Fruit fly (Drosophila melanogaster) whole organism, embryonic: ENCODE measurements around the gene CG13250.
A peak's percentile ranks its signal among the peaks of the same experiment; 100 is the strongest.

ENCODE experiments used
- ATbp ChIP-seq: fragments of 200-800 bp; sonication (Bioruptor generic); optimal IDR thresholded peaks from 2 replicates; lab custom pipeline; 2017; ENCODE audit warnings: missing biosample characterization, mild to moderate bottlenecking, missing genetic modification characterization, missing genetic modification reagents
- Aef1 ChIP-seq: fragments of 200-800 bp; sonication (Bioruptor generic); IDR thresholded peaks from 3 replicates; pipeline ENCODE4 v1.3.6; 2022; ENCODE audit warnings: missing biosample characterization, missing genetic modification characterization
- Awh ChIP-seq: fragments of 200-800 bp; sonication (Bioruptor generic); IDR thresholded peaks from 2 replicates; pipeline ENCODE4, ENCODE4 v1.3.6; 2022; ENCODE audit warnings: missing biosample characterization, missing genetic modification characterization
- B-H1 ChIP-seq: fragments of 200-800 bp; sonication (Bioruptor generic); IDR thresholded peaks from 3 replicates; pipeline ENCODE4 v1.3.6; 2022; ENCODE audit warnings: missing biosample characterization, missing genetic modification characterization
- Bdp1 ChIP-seq: fragments of 200-800 bp; sonication (Bioruptor generic); optimal IDR thresholded peaks from 3 replicates; lab custom pipeline; 2016; ENCODE audit warnings: missing biosample characterization, missing genetic modification characterization
- Bgb ChIP-seq: fragments of 200-800 bp; sonication (Bioruptor generic); IDR thresholded peaks from 2 replicates; pipeline ENCODE4 v1.3.6; 2022; ENCODE audit warnings: missing biosample characterization, missing genetic modification characterization; ENCODE audit not compliant: partially characterized antibody
- CG10654 ChIP-seq: fragments of 200-800 bp; sonication (Bioruptor generic); optimal IDR thresholded peaks from 2 replicates; lab custom pipeline; 2016; ENCODE audit warnings: missing biosample characterization, missing genetic modification characterization
- CG11085 ChIP-seq: fragments of 200-800 bp; sonication (Bioruptor generic); IDR thresholded peaks from 2 replicates; pipeline ENCODE4 v1.3.6; 2022; ENCODE audit warnings: missing biosample characterization, missing genetic modification characterization
- CG12299 ChIP-seq: fragments of 200-800 bp; sonication (Bioruptor generic); optimal IDR thresholded peaks from 2 replicates; lab custom pipeline; 2018; ENCODE audit warnings: missing biosample characterization, mild to moderate bottlenecking, missing genetic modification characterization
- CG12659 ChIP-seq: fragments of 200-800 bp; sonication (Bioruptor generic); optimal IDR thresholded peaks from 3 replicates; lab custom pipeline; 2017; ENCODE audit warnings: mild to moderate bottlenecking, missing biosample characterization, missing genetic modification reagents, missing genetic modification characterization
- CG13123 ChIP-seq: fragments of 200-800 bp; sonication (Bioruptor generic); optimal IDR thresholded peaks from 2 replicates; lab custom pipeline; 2016; ENCODE audit warnings: missing biosample characterization, missing genetic modification characterization
- CG13775 ChIP-seq: fragments of 200-800 bp; sonication (Bioruptor generic); optimal IDR thresholded peaks from 3 replicates; lab custom pipeline; 2017; ENCODE audit warnings: missing biosample characterization, mild to moderate bottlenecking, missing genetic modification characterization
- CG13894 ChIP-seq: fragments of 200-800 bp; sonication (Bioruptor generic); optimal IDR thresholded peaks from 3 replicates; lab custom pipeline; 2018; ENCODE audit warnings: missing biosample characterization, mild to moderate bottlenecking, missing genetic modification characterization, moderate library complexity
- CG17328 ChIP-seq: fragments of 200-800 bp; sonication (Bioruptor generic); IDR thresholded peaks from 2 replicates; pipeline ENCODE4 v1.3.6; 2022; ENCODE audit warnings: missing biosample characterization, missing genetic modification characterization
- CG17385 ChIP-seq: fragments of 200-800 bp; sonication (Bioruptor generic); optimal IDR thresholded peaks from 3 replicates; lab custom pipeline; 2018; ENCODE audit warnings: missing biosample characterization, mild to moderate bottlenecking, missing genetic modification characterization
- CG18476 ChIP-seq: fragments of 200-800 bp; sonication (Bioruptor generic); optimal IDR thresholded peaks from 2 replicates; lab custom pipeline; 2016; ENCODE audit warnings: missing biosample characterization, mild to moderate bottlenecking, missing genetic modification characterization
- CG18599 ChIP-seq: fragments of 200-800 bp; sonication (Bioruptor generic); optimal IDR thresholded peaks from 3 replicates; lab custom pipeline; 2017; ENCODE audit warnings: missing biosample characterization, missing genetic modification characterization, mild to moderate bottlenecking, moderate library complexity, missing genetic modification reagents
- CG2116 ChIP-seq: fragments of 200-800 bp; sonication (Bioruptor generic); optimal IDR thresholded peaks from 3 replicates; lab custom pipeline; 2018; ENCODE audit warnings: missing biosample characterization, mild to moderate bottlenecking, missing genetic modification characterization
- CG31365 ChIP-seq: fragments of 200-800 bp; sonication (Bioruptor generic); optimal IDR thresholded peaks from 2 replicates; lab custom pipeline; 2018; ENCODE audit warnings: missing biosample characterization, mild to moderate bottlenecking, missing genetic modification characterization
- CG31441 ChIP-seq: fragments of 200-800 bp; sonication (Bioruptor generic); IDR thresholded peaks from 2 replicates; pipeline ENCODE4 v1.3.6; 2022; ENCODE audit warnings: missing biosample characterization, missing genetic modification characterization
- CG32767 ChIP-seq: fragments of 200-800 bp; sonication (Bioruptor generic); IDR thresholded peaks from 2 replicates; pipeline ENCODE4 v1.3.6; 2022; ENCODE audit warnings: missing biosample characterization, missing genetic modification characterization
- CG32772 ChIP-seq: fragments of 200-800 bp; sonication (Bioruptor generic); IDR thresholded peaks from 2 replicates; pipeline ENCODE4 v1.3.6; 2022; ENCODE audit warnings: missing biosample characterization, missing genetic modification characterization
- CG33213 ChIP-seq: fragments of 200-800 bp; sonication (Bioruptor generic); optimal IDR thresholded peaks from 3 replicates; lab custom pipeline; 2016; ENCODE audit warnings: missing biosample characterization, missing genetic modification characterization
- CG7271 ChIP-seq: fragments of 200-800 bp; sonication (Bioruptor generic); optimal IDR thresholded peaks from 2 replicates; lab custom pipeline; 2018; ENCODE audit warnings: missing biosample characterization, mild to moderate bottlenecking, missing genetic modification characterization, moderate library complexity
- CG8359 ChIP-seq: fragments of 200-800 bp; sonication (Bioruptor generic); optimal IDR thresholded peaks from 2 replicates; lab custom pipeline; 2017; ENCODE audit warnings: missing biosample characterization, mild to moderate bottlenecking, missing genetic modification characterization, borderline replicate concordance
- CG8765 ChIP-seq: fragments of 200-800 bp; sonication (Bioruptor generic); IDR thresholded peaks from 2 replicates; pipeline ENCODE4 v1.3.6; 2022; ENCODE audit warnings: missing biosample characterization, missing genetic modification characterization
- CG8944 ChIP-seq: fragments of 200-800 bp; sonication (Bioruptor generic); optimal IDR thresholded peaks from 3 replicates; lab custom pipeline; 2016; ENCODE audit warnings: missing biosample characterization, missing genetic modification characterization
- CG9609 ChIP-seq: fragments of 200-800 bp; sonication (Bioruptor generic); optimal IDR thresholded peaks from 3 replicates; lab custom pipeline; 2016; ENCODE audit warnings: missing biosample characterization, missing genetic modification characterization
- Drgx ChIP-seq: fragments of 200-800 bp; sonication (Bioruptor generic); IDR thresholded peaks from 2 replicates; pipeline ENCODE4 v1.3.6; 2022; ENCODE audit warnings: missing biosample characterization, missing genetic modification characterization
- Hsf ChIP-seq: fragments of 200-800 bp; sonication (Bioruptor generic); optimal IDR thresholded peaks from 3 replicates; lab custom pipeline; 2016; ENCODE audit warnings: missing biosample characterization, missing genetic modification characterization
- Lpt ChIP-seq: fragments of >200 bp; optimal IDR thresholded peaks from 2 replicates; lab custom pipeline; 2018; ENCODE audit warnings: missing biosample characterization, missing genetic modification characterization
- Med ChIP-seq: fragments of 200-800 bp; sonication (Bioruptor generic); peaks from one replicate; lab custom pipeline; 2016; ENCODE audit warnings: missing biosample characterization, missing genetic modification characterization, mild to moderate bottlenecking, inconsistent platforms, moderate library complexity
- Oaz ChIP-seq: fragments of 200-800 bp; sonication (Bioruptor generic); IDR thresholded peaks from 2 replicates; pipeline ENCODE4 v1.3.6; 2022; ENCODE audit warnings: missing biosample characterization, missing genetic modification characterization
- Ptx1 ChIP-seq: fragments of 200-800 bp; sonication (Bioruptor generic); IDR thresholded peaks from 2 replicates; pipeline ENCODE4 v1.3.6; 2022; ENCODE audit warnings: missing biosample characterization, missing genetic modification characterization
- Rfx ChIP-seq: fragments of 200-800 bp; sonication (Bioruptor generic); IDR thresholded peaks from 2 replicates; pipeline ENCODE4 v1.3.6; 2022; ENCODE audit warnings: missing biosample characterization, missing genetic modification characterization
- Sox100B ChIP-seq: fragments of 200-800 bp; sonication (Bioruptor generic); optimal IDR thresholded peaks from 3 replicates; lab custom pipeline; 2018; ENCODE audit warnings: missing biosample characterization, mild to moderate bottlenecking, missing genetic modification characterization
- Sry-δ ChIP-seq: fragments of 200-800 bp; sonication (Bioruptor generic); optimal IDR thresholded peaks from 2 replicates; lab custom pipeline; 2016; ENCODE audit warnings: missing biosample characterization, missing genetic modification characterization
- Stat92E ChIP-seq, 3 experiments: fragments of >200 bp in 2 of 3; fragments of 200-800 bp in 1 of 3; sonication (Bioruptor generic) in 1 of 3; optimal IDR thresholded peaks; 2 replicates each; lab custom pipeline; 2017 to 2019; ENCODE audit warnings: missing biosample characterization in 3 of 3, missing genetic modification characterization in 3 of 3, mild to moderate bottlenecking in 1 of 3, moderate library complexity in 1 of 3
- Taf1 ChIP-seq: fragments of 200-800 bp; sonication (Bioruptor generic); IDR thresholded peaks from 2 replicates; pipeline ENCODE4 v1.3.6; 2022; ENCODE audit warnings: missing biosample characterization, missing genetic modification characterization
- disco-r ChIP-seq: fragments of 200-800 bp; sonication (Bioruptor generic); optimal IDR thresholded peaks from 2 replicates; lab custom pipeline; 2016; ENCODE audit warnings: missing biosample characterization, missing genetic modification characterization
- eyg ChIP-seq: fragments of 200-800 bp; sonication (Bioruptor generic); optimal IDR thresholded peaks from 3 replicates; lab custom pipeline; 2016; ENCODE audit warnings: missing biosample characterization, missing genetic modification characterization
- grn ChIP-seq: fragments of 200-800 bp; sonication (Bioruptor generic); optimal IDR thresholded peaks from 3 replicates; lab custom pipeline; 2017; ENCODE audit warnings: missing biosample characterization, missing genetic modification characterization
- her ChIP-seq: fragments of 200-800 bp; sonication (Bioruptor generic); optimal IDR thresholded peaks from 2 replicates; lab custom pipeline; 2016; ENCODE audit warnings: missing biosample characterization, missing genetic modification characterization
- mirr ChIP-seq: fragments of 200-800 bp; sonication (Bioruptor generic); optimal IDR thresholded peaks from 3 replicates; lab custom pipeline; 2018; ENCODE audit warnings: missing biosample characterization, mild to moderate bottlenecking, missing genetic modification characterization
- schlank ChIP-seq: fragments of 200-800 bp; sonication (Bioruptor generic); optimal IDR thresholded peaks from 2 replicates; lab custom pipeline; 2018; ENCODE audit warnings: missing biosample characterization, mild to moderate bottlenecking, missing genetic modification characterization
- scrt ChIP-seq: fragments of 200-800 bp; sonication (Bioruptor generic); optimal IDR thresholded peaks from 2 replicates; lab custom pipeline; 2018; ENCODE audit warnings: missing biosample characterization, mild to moderate bottlenecking, missing genetic modification characterization, moderate library complexity
- ssp ChIP-seq: fragments of 200-800 bp; sonication (Bioruptor generic); IDR thresholded peaks from 2 replicates; pipeline ENCODE4 v1.3.6; 2022; ENCODE audit warnings: missing biosample characterization, missing genetic modification characterization
- trem ChIP-seq: fragments of 200-800 bp; optimal IDR thresholded peaks from 3 replicates; lab custom pipeline; 2019; ENCODE audit warnings: missing biosample characterization, mild to moderate bottlenecking, missing genetic modification characterization, moderate library complexity
- wdn ChIP-seq: fragments of 200-800 bp; sonication (Bioruptor generic); IDR thresholded peaks from 2 replicates; pipeline ENCODE4 v1.3.6; 2022; ENCODE audit warnings: missing biosample characterization, missing genetic modification characterization
- wor ChIP-seq: fragments of 200-800 bp; sonication (Bioruptor generic); IDR thresholded peaks from 2 replicates; pipeline ENCODE4 v1.3.6; 2022; ENCODE audit warnings: missing biosample characterization, missing genetic modification characterization
- zen2 ChIP-seq: fragments of 200-800 bp; sonication (Bioruptor generic); IDR thresholded peaks from 3 replicates; pipeline ENCODE4 v1.3.6; 2022; ENCODE audit warnings: missing biosample characterization, missing genetic modification characterization; ENCODE audit not compliant: partially characterized antibody

CG13250 gene

dm6 chr3L:20518805-20519503 is 14.6 kb upstream of the CG13250 start, which contains the start of gene BNIP3 (continued):
- no peak for TF ChIP-seq Hsf (GFP tag; lab: Kevin White, UChicago)
- TF ChIP-seq CG8944: no peak
- TF ChIP-seq Ptx1 (GFP tag; lab: Robert Waterston, UW): no peak
- TF ChIP-seq zen2 (GFP tag; lab: Robert Waterston, UW): no peak
- peak; percentile 8 for TF ChIP-seq CG12299 (tag; lab: Kevin White, UChicago)
- no peak for TF ChIP-seq CG8359
- no peak for TF ChIP-seq B-H1 (GFP tag; lab: Robert Waterston, UW)
- peak; percentile 55 for TF ChIP-seq trem
- TF ChIP-seq CG7271 (tag; lab: Kevin White, UChicago): no peak
- peak; percentile 22 for TF ChIP-seq mirr (GFP tag; lab: Kevin White, UChicago)
- peak; percentile 53 for TF ChIP-seq CG12659 (GFP tag; lab: Kevin White, UChicago)
- no peak for TF ChIP-seq ATbp (GFP tag; lab: Kevin White, UChicago)
- no peak for TF ChIP-seq schlank (tag; lab: Kevin White, UChicago)
- TF ChIP-seq Stat92E (GFP tag; optimal IDR thresholded peaks at IDR 0.05; lab: Kevin White, UChicago): no peak
- TF ChIP-seq CG13775: no peak
- TF ChIP-seq Sry-δ (GFP tag; lab: Kevin White, UChicago): no peak
- TF ChIP-seq Rfx (GFP tag; lab: Robert Waterston, UW): no peak
- no peak for TF ChIP-seq CG13123 (GFP tag; lab: Kevin White, UChicago)
- no peak for TF ChIP-seq scrt (GFP tag; lab: Kevin White, UChicago)
- TF ChIP-seq grn: no peak
- TF ChIP-seq CG17328 (GFP tag; lab: Robert Waterston, UW): no peak
- TF ChIP-seq Sox100B: no peak
- TF ChIP-seq CG31365 (tag; lab: Kevin White, UChicago): peak; percentile 8
- no peak for TF ChIP-seq Oaz (GFP tag; lab: Robert Waterston, UW)
- TF ChIP-seq Awh: no peak
- TF ChIP-seq CG13894 (tag; lab: Kevin White, UChicago): peak; percentile 50
- TF ChIP-seq CG8765 (GFP tag; lab: Robert Waterston, UW): no peak
- TF ChIP-seq Lpt (GFP tag; lab: Kevin White, UChicago): no peak
- no peak for TF ChIP-seq Taf1 (GFP tag; lab: Robert Waterston, UW)
- TF ChIP-seq Bdp1 (GFP tag; lab: Kevin White, UChicago): no peak
- TF ChIP-seq CG18476 (GFP tag; lab: Kevin White, UChicago): no peak
- no peak for TF ChIP-seq CG17385 (GFP tag; lab: Kevin White, UChicago)
- TF ChIP-seq CG32767: no peak
- no peak for TF ChIP-seq CG11085 (GFP tag; lab: Robert Waterston, UW)
- peak; percentile 17 for TF ChIP-seq CG18599 (GFP tag; lab: Kevin White, UChicago)
- no peak for TF ChIP-seq CG32772 (GFP tag; lab: Robert Waterston, UW)
- TF ChIP-seq CG10654 (GFP tag; lab: Kevin White, UChicago): no peak
- no peak for TF ChIP-seq wdn (GFP tag; lab: Robert Waterston, UW)
- no peak for TF ChIP-seq wor (GFP tag; lab: Robert Waterston, UW)
- peak; percentile 51 for TF ChIP-seq Med (GFP tag; lab: Kevin White, UChicago)
- no peak for TF ChIP-seq eyg
- peak; percentile 23; the same call in 1 of the 3 replicates for TF ChIP-seq Aef1
- no peak for TF ChIP-seq CG31441 (GFP tag; lab: Robert Waterston, UW)
- no peak for TF ChIP-seq disco-r (GFP tag; lab: Kevin White, UChicago)
- peak; percentile 36; the same call in 1 of the 2 replicates for TF ChIP-seq Bgb (GFP tag; lab: Robert Waterston, UW)
- no peak for TF ChIP-seq ssp (GFP tag; lab: Robert Waterston, UW)
- TF ChIP-seq Drgx: 0 out of 2 replicates have a peak, but pooled peaks have one; percentile 2
- no peak for TF ChIP-seq CG9609 (GFP tag; lab: Kevin White, UChicago)
- TF ChIP-seq CG33213: no peak
- TF ChIP-seq CG2116 (GFP tag; lab: Kevin White, UChicago): no peak
- no peak for TF ChIP-seq her (GFP tag; lab: Kevin White, UChicago)
